Worm (Caenorhabditis elegans): ENCODE results near the gene elo-7.

- TF ChIP-seq him-1 (tag; optimal IDR thresholded peaks at IDR 0.05) = no peak
- TF ChIP-seq W03F9.2 (tag; optimal IDR thresholded peaks at IDR 0.05) = no peak
- no peak for TF ChIP-seq dao-5 (tag; optimal IDR thresholded peaks at IDR 0.05)
These were observed 19.3 kb upstream of the elo-7 start, which contains the start of gene C33A12.4 for ce11 chrIV:9510439-9510838.
